Worm (Caenorhabditis elegans) whole organism, early embryonic: ENCODE results near the gene F25D1.5.

Source experiments
- F13C5.2 ChIP-seq: sonication (generic microtip); optimal IDR thresholded peaks from 2 replicates; lab custom pipeline; 2017; ENCODE audit warnings: mild to moderate bottlenecking, missing genetic modification characterization, inconsistent platforms, missing compliant biosample characterization
- ama-1 ChIP-seq: fragments of 150-350 bp; optimal IDR thresholded peaks from 2 replicates; lab custom pipeline; 2014
- scrt-1 ChIP-seq: fragments of 200-800 bp; sonication (Bioruptor generic); IDR thresholded peaks from 2 replicates; pipeline ENCODE4 v1.3.6; 2022; ENCODE audit warnings: missing genetic modification characterization, missing compliant biosample characterization

DNA sequence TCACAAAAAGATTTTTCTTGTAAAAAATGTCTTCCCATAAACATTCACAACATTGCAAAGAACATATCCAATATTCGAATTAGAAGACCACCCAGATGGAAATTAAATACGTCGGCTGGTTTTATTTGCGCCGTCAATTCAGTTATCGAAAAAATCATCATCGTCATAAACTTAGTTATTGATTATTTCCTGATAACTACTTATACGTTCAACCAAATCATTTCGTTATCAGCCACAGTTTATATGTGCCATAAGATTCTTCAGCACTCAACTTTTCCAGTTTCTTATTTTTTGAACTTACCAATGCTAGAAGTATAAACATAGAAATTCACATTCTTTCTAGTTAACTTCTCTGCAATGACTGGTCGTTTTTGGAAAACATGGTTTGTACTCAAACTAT is 34.1 kb upstream of the F25D1.5 start:
- no peak for TF ChIP-seq scrt-1 (GFP tag; lab: Robert Waterston, UW)
- TF ChIP-seq ama-1 (lab: Kevin White, UChicago): no peak
- no peak for TF ChIP-seq F13C5.2
